Worm (Caenorhabditis elegans) whole organism, L1 larva: Measurements from ENCODE around the gene gna-1.

ENCODE experiments used
- C34B4.2 ChIP-seq: sonication (generic microtip); optimal IDR thresholded peaks from 2 replicates; lab custom pipeline; 2017; ENCODE audit warnings: mild to moderate bottlenecking, missing genetic modification characterization, missing compliant biosample characterization
- blmp-1 ChIP-seq: fragments of 150-350 bp; optimal IDR thresholded peaks from 2 replicates; lab custom pipeline; 2014; ENCODE audit warnings: missing biosample characterization, missing genetic modification characterization
- lin-13 ChIP-seq: fragments of 150-350 bp; optimal IDR thresholded peaks from 2 replicates; lab custom pipeline; 2014; ENCODE audit warnings: missing biosample characterization, missing genetic modification reagents, missing genetic modification characterization
- lir-3 ChIP-seq: sonication (generic microtip); optimal IDR thresholded peaks from 2 replicates; lab custom pipeline; 2016; ENCODE audit warnings: mild to moderate bottlenecking, missing genetic modification characterization, moderate library complexity, missing compliant biosample characterization; ENCODE audit not compliant: poor library complexity
- skn-1 ChIP-seq: fragments of 150-350 bp; optimal IDR thresholded peaks from 2 replicates; lab custom pipeline; 2014; ENCODE audit warnings: missing biosample characterization, missing genetic modification characterization
- sox-4 ChIP-seq: sonication (generic microtip); optimal IDR thresholded peaks from 2 replicates; lab custom pipeline; 2016; ENCODE audit warnings: missing genetic modification characterization, missing compliant biosample characterization
- ztf-11 ChIP-seq, 2 experiments: sonication (generic microtip); optimal IDR thresholded peaks; 2 replicates each; lab custom pipeline; 2016 to 2017; ENCODE audit warnings: missing genetic modification characterization in 2 of 2, missing biosample characterization in 1 of 2, missing compliant biosample characterization in 1 of 2

DNA sequence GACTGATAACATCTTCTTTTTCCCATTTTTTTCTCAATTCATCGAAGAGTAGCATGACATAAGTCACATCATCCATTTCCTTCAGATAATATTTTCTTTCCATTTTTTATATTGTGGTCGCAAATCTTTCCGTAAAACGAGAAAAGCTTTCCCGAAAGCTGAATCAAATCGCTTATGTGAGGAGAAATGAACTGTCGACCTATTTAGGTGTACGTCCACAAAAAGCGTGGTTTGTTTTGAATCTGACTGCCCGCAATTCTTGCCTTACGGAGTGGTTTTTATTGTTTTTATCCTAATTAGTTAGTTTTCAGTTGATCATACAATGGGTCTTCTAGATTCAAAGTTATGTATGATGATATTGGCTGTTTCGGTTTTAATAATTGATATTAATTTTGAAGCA lies 38.3 kb upstream of the gna-1 start, which contains the start of gene ttll-15:
- TF ChIP-seq sox-4 (tag; lab: Kevin White, UChicago), result no peak
- no peak for TF ChIP-seq lin-13 (GFP tag; lab: Kevin White, UChicago)
- TF ChIP-seq ztf-11 (tag; optimal IDR thresholded peaks at IDR 0.05; lab: Kevin White, UChicago), result no peak
- TF ChIP-seq blmp-1 (tag; lab: Kevin White, UChicago), result peak; percentile 49
- no peak for TF ChIP-seq lir-3 (tag; lab: Kevin White, UChicago)
- no peak for TF ChIP-seq C34B4.2 (tag; lab: Kevin White, UChicago)
- TF ChIP-seq skn-1 (tag; lab: Kevin White, UChicago), result no peak
